Worm (Caenorhabditis elegans) whole organism, L4 larva: ENCODE results near the gene F57A8.1.

Source experiments
- aha-1 ChIP-seq: fragments of 150-350 bp; peaks from one replicate; lab custom pipeline; 2014; ENCODE audit warnings: missing biosample characterization, missing genetic modification characterization
- ceh-44 ChIP-seq: fragments of 200-800 bp; sonication (Bioruptor generic); IDR thresholded peaks from 2 replicates; pipeline ENCODE4 v1.3.6; 2022; ENCODE audit warnings: missing genetic modification reagents, missing genetic modification characterization, missing compliant biosample characterization
- dmd-6 ChIP-seq: fragments of 200-800 bp; sonication (Bioruptor generic); IDR thresholded peaks from 2 replicates; pipeline ENCODE4 v1.3.6; 2022; ENCODE audit warnings: missing genetic modification reagents, missing genetic modification characterization, missing compliant biosample characterization
- hlh-30 ChIP-seq: sonication (generic microtip); optimal IDR thresholded peaks from 2 replicates; lab custom pipeline; 2017; ENCODE audit warnings: antibody characterized with exemption, mild to moderate bottlenecking, missing genetic modification characterization, missing compliant biosample characterization; ENCODE audit not compliant: insufficient read depth
- nhr-11 ChIP-seq: fragments of 150-350 bp; optimal IDR thresholded peaks from 2 replicates; lab custom pipeline; 2014; ENCODE audit warnings: missing biosample characterization, missing genetic modification characterization
- pqm-1 ChIP-seq: sonication (generic microtip); optimal IDR thresholded peaks from 2 replicates; lab custom pipeline; 2017; ENCODE audit warnings: missing biosample characterization, missing genetic modification characterization
- skn-1 ChIP-seq: fragments of 150-350 bp; optimal IDR thresholded peaks from 2 replicates; lab custom pipeline; 2014; ENCODE audit warnings: missing biosample characterization, missing genetic modification characterization
- unc-130 ChIP-seq: sonication (generic microtip); optimal IDR thresholded peaks from 2 replicates; lab custom pipeline; 2016; ENCODE audit warnings: missing genetic modification reagents, missing genetic modification characterization, missing compliant biosample characterization
- unc-62 ChIP-seq, 3 experiments: fragments of 150-350 bp in 1 of 3; sonication (generic microtip); optimal IDR thresholded peaks in 2 of 3; peaks in 1 of 3; 1 replicate in 1 of 3; 2 replicates in 2 of 3; lab custom pipeline; 2014 to 2017; ENCODE audit warnings: missing biosample characterization in 3 of 3, missing genetic modification characterization in 3 of 3, missing genetic modification reagents in 3 of 3, missing genotype in 1 of 3
- ztf-11 ChIP-seq: fragments of 150-350 bp; optimal IDR thresholded peaks from 2 replicates; lab custom pipeline; 2014; ENCODE audit warnings: missing biosample characterization, missing genetic modification characterization

DNA sequence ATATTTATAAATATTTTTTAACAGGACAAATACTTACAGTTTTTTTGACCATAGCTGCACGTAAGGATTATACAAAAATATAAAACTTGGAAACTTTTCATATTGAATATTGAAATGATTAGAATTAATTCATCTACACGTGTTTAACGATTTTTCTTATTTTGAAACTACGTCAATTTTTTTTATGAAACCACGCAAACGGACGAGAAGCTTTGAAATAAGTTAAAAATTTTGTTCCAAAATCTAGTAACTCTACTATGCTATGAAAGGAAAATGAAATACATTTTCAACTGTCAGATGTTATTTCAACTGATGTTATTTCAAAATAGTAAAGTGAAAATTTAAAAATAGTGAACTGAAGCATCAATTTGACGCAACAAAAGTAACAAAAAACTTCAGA lies 36.7 kb downstream of the F57A8.1 start, which contains the start of gene F57A8.6:
- TF ChIP-seq pqm-1 (tag; lab: Kevin White, UChicago) (no peak), unc-62 (GFP tag; optimal IDR thresholded peaks at IDR 0.05 in 1 of 2; lab: Kevin White, UChicago) (no peak), unc-62 (tag; optimal IDR thresholded peaks at IDR 0.05; lab: Kevin White, UChicago) (no peak), nhr-11 (tag; lab: Kevin White, UChicago) (no peak), dmd-6 (GFP tag; lab: Robert Waterston, UW) (no peak), ceh-44 (GFP tag; lab: Robert Waterston, UW) (no peak), aha-1 (tag; lab: Kevin White, UChicago) (no peak), skn-1 (tag; lab: Kevin White, UChicago) (no peak), hlh-30 (tag; lab: Kevin White, UChicago) (no peak), ztf-11 (tag; lab: Kevin White, UChicago) (no peak), unc-130 (GFP tag; lab: Kevin White, UChicago) (no peak)
